Fruit fly (Drosophila melanogaster) whole organism, embryonic: Measurements from ENCODE around the gene cni.
A peak's percentile ranks its signal among the peaks of the same experiment; 100 is the strongest.

Experiments used
- Asciz ChIP-seq: fragments of 200-800 bp; sonication (Bioruptor generic); optimal IDR thresholded peaks from 2 replicates; lab custom pipeline; 2017; ENCODE audit warnings: missing biosample characterization, mild to moderate bottlenecking, missing genetic modification characterization, missing genetic modification reagents
- CG10267 ChIP-seq: fragments of 200-800 bp; sonication (Bioruptor generic); optimal IDR thresholded peaks from 2 replicates; lab custom pipeline; 2018; ENCODE audit warnings: missing biosample characterization, mild to moderate bottlenecking, missing genetic modification characterization, moderate library complexity
- CG10462 ChIP-seq: fragments of 200-800 bp; sonication (Bioruptor generic); optimal IDR thresholded peaks from 2 replicates; lab custom pipeline; 2016; ENCODE audit warnings: missing biosample characterization, missing genetic modification characterization
- CG10543 ChIP-seq: fragments of 200-800 bp; sonication (Bioruptor generic); optimal IDR thresholded peaks from 3 replicates; lab custom pipeline; 2017; ENCODE audit warnings: missing biosample characterization, mild to moderate bottlenecking, missing genetic modification characterization, moderate library complexity
- CG10654 ChIP-seq: fragments of 200-800 bp; sonication (Bioruptor generic); optimal IDR thresholded peaks from 2 replicates; lab custom pipeline; 2016; ENCODE audit warnings: missing biosample characterization, missing genetic modification characterization
- CG10979 ChIP-seq: fragments of 200-800 bp; sonication (Bioruptor generic); optimal IDR thresholded peaks from 2 replicates; lab custom pipeline; 2018; ENCODE audit warnings: missing biosample characterization, mild to moderate bottlenecking, missing genetic modification characterization, moderate library complexity
- CG11695 ChIP-seq: fragments of 200-800 bp; sonication (Bioruptor generic); IDR thresholded peaks from 3 replicates; pipeline ENCODE4 v1.3.6; 2022; ENCODE audit warnings: missing biosample characterization, missing genetic modification characterization
- CG12299 ChIP-seq: fragments of 200-800 bp; sonication (Bioruptor generic); optimal IDR thresholded peaks from 2 replicates; lab custom pipeline; 2018; ENCODE audit warnings: missing biosample characterization, mild to moderate bottlenecking, missing genetic modification characterization
- CG12391 ChIP-seq: fragments of 200-800 bp; sonication (Bioruptor generic); optimal IDR thresholded peaks from 3 replicates; lab custom pipeline; 2018; ENCODE audit warnings: missing biosample characterization, mild to moderate bottlenecking, missing genetic modification characterization, moderate library complexity
- CG13123 ChIP-seq: fragments of 200-800 bp; sonication (Bioruptor generic); optimal IDR thresholded peaks from 2 replicates; lab custom pipeline; 2016; ENCODE audit warnings: missing biosample characterization, missing genetic modification characterization
- CG13624 ChIP-seq: fragments of 200-800 bp; sonication (Bioruptor generic); optimal IDR thresholded peaks from 2 replicates; lab custom pipeline; 2016; ENCODE audit warnings: missing biosample characterization, missing genetic modification characterization
- CG14965 ChIP-seq: fragments of 200-800 bp; sonication (Bioruptor generic); optimal IDR thresholded peaks from 2 replicates; lab custom pipeline; 2016; ENCODE audit warnings: missing biosample characterization, missing genetic modification characterization, borderline replicate concordance
- CG17568 ChIP-seq: fragments of 200-800 bp; sonication (Bioruptor generic); optimal IDR thresholded peaks from 2 replicates; lab custom pipeline; 2018; ENCODE audit warnings: missing biosample characterization, mild to moderate bottlenecking, missing genetic modification characterization, moderate library complexity
- CG18764 ChIP-seq: fragments of 200-800 bp; sonication (Bioruptor generic); optimal IDR thresholded peaks from 3 replicates; lab custom pipeline; 2016; ENCODE audit warnings: missing biosample characterization, missing genetic modification characterization
- CG30020 ChIP-seq: fragments of 200-800 bp; optimal IDR thresholded peaks from 2 replicates; lab custom pipeline; 2019; ENCODE audit warnings: missing biosample characterization, mild to moderate bottlenecking, missing genetic modification characterization, moderate library complexity
- CG31224 ChIP-seq: fragments of 200-800 bp; sonication (Bioruptor generic); IDR thresholded peaks from 2 replicates; pipeline ENCODE4 v1.3.6; 2022; ENCODE audit warnings: missing biosample characterization, missing genetic modification characterization
- CG31365 ChIP-seq: fragments of 200-800 bp; sonication (Bioruptor generic); optimal IDR thresholded peaks from 2 replicates; lab custom pipeline; 2018; ENCODE audit warnings: missing biosample characterization, mild to moderate bottlenecking, missing genetic modification characterization
- CG3407 ChIP-seq: fragments of 200-800 bp; sonication (Bioruptor generic); optimal IDR thresholded peaks from 2 replicates; lab custom pipeline; 2018; ENCODE audit warnings: missing biosample characterization, mild to moderate bottlenecking, missing genetic modification characterization
- CG34224 ChIP-seq: fragments of 200-800 bp; sonication (Bioruptor generic); IDR thresholded peaks from 3 replicates; pipeline ENCODE4 v1.3.6; 2022; ENCODE audit warnings: missing biosample characterization, missing genetic modification characterization; ENCODE audit not compliant: partially characterized antibody
- CG3838 ChIP-seq: fragments of 200-800 bp; sonication (Bioruptor generic); optimal IDR thresholded peaks from 3 replicates; lab custom pipeline; 2016; ENCODE audit warnings: missing biosample characterization, missing genetic modification characterization
- CG3995 ChIP-seq: fragments of 200-800 bp; sonication (Bioruptor generic); optimal IDR thresholded peaks from 3 replicates; lab custom pipeline; 2016; ENCODE audit warnings: missing biosample characterization, missing genetic modification characterization
- CG42726 ChIP-seq: fragments of 200-800 bp; sonication (Bioruptor generic); IDR thresholded peaks from 2 replicates; pipeline ENCODE4 v1.3.6; 2022; ENCODE audit warnings: missing biosample characterization, missing genetic modification characterization; ENCODE audit not compliant: partially characterized antibody
- CG4404 ChIP-seq: fragments of 200-800 bp; sonication (Bioruptor generic); IDR thresholded peaks from 2 replicates; pipeline ENCODE4 v1.3.6; 2022; ENCODE audit warnings: missing biosample characterization, missing genetic modification characterization
- CG7928 ChIP-seq: fragments of 200-800 bp; sonication (Bioruptor generic); optimal IDR thresholded peaks from 2 replicates; lab custom pipeline; 2017; ENCODE audit warnings: missing biosample characterization, mild to moderate bottlenecking, missing genetic modification characterization
- CG9876 ChIP-seq: fragments of 200-800 bp; sonication (Bioruptor generic); optimal IDR thresholded peaks from 2 replicates; lab custom pipeline; 2016; ENCODE audit warnings: missing biosample characterization, missing genetic modification characterization
- CrebB ChIP-seq: fragments of 200-800 bp; sonication (Bioruptor generic); optimal IDR thresholded peaks from 3 replicates; lab custom pipeline; 2018; ENCODE audit warnings: missing biosample characterization, mild to moderate bottlenecking, missing genetic modification characterization
- D19A ChIP-seq: fragments of 200-800 bp; optimal IDR thresholded peaks from 3 replicates; lab custom pipeline; 2019; ENCODE audit warnings: missing biosample characterization, mild to moderate bottlenecking, missing genetic modification characterization, moderate library complexity
- Doc2 ChIP-seq: fragments of 200-800 bp; sonication (Bioruptor generic); IDR thresholded peaks from 2 replicates; pipeline ENCODE4 v1.3.6; 2022; ENCODE audit warnings: missing biosample characterization, missing genetic modification characterization
- Fer3 ChIP-seq: fragments of 200-800 bp; sonication (Bioruptor generic); optimal IDR thresholded peaks from 2 replicates; lab custom pipeline; 2018; ENCODE audit warnings: missing biosample characterization, mild to moderate bottlenecking, missing genetic modification characterization, moderate library complexity
- HmgD ChIP-seq: fragments of 200-800 bp; sonication (Bioruptor generic); optimal IDR thresholded peaks from 3 replicates; lab custom pipeline; 2016; ENCODE audit warnings: missing biosample characterization, missing genetic modification characterization
- Hr78 ChIP-seq, 2 experiments: fragments of 200-800 bp in 1 of 2; fragments of >200 bp in 1 of 2; sonication (Bioruptor generic) in 1 of 2; optimal IDR thresholded peaks; 2 replicates each; lab custom pipeline; 2017 to 2019; ENCODE audit warnings: missing biosample characterization in 2 of 2, missing genetic modification characterization in 2 of 2, mild to moderate bottlenecking in 1 of 2, moderate library complexity in 1 of 2
- MBD-R2 ChIP-seq: fragments of 200-800 bp; sonication (Bioruptor generic); IDR thresholded peaks from 2 replicates; pipeline ENCODE4 v1.3.6; 2022; ENCODE audit warnings: missing biosample characterization, missing genetic modification characterization
- MESR4 ChIP-seq: fragments of 200-800 bp; sonication (Bioruptor generic); optimal IDR thresholded peaks from 2 replicates; lab custom pipeline; 2018; ENCODE audit warnings: missing biosample characterization, mild to moderate bottlenecking, missing genetic modification characterization, moderate library complexity
- Nf-YA ChIP-seq: fragments of 200-800 bp; sonication (Bioruptor generic); IDR thresholded peaks from 2 replicates; pipeline ENCODE4 v1.3.6; 2022; ENCODE audit warnings: missing biosample characterization, missing genetic modification characterization
- Oaz ChIP-seq: fragments of 200-800 bp; sonication (Bioruptor generic); IDR thresholded peaks from 2 replicates; pipeline ENCODE4 v1.3.6; 2022; ENCODE audit warnings: missing biosample characterization, missing genetic modification characterization
- Sox100B ChIP-seq: fragments of 200-800 bp; sonication (Bioruptor generic); optimal IDR thresholded peaks from 3 replicates; lab custom pipeline; 2018; ENCODE audit warnings: missing biosample characterization, mild to moderate bottlenecking, missing genetic modification characterization
- Xbp1 ChIP-seq: fragments of 200-800 bp; sonication (Bioruptor generic); optimal IDR thresholded peaks from 3 replicates; lab custom pipeline; 2016; ENCODE audit warnings: missing biosample characterization, mild to moderate bottlenecking, missing genetic modification characterization
- ato ChIP-seq: fragments of 200-800 bp; sonication (Bioruptor generic); IDR thresholded peaks from 2 replicates; pipeline ENCODE4 v1.3.6; 2022; ENCODE audit warnings: missing biosample characterization, missing genetic modification characterization; ENCODE audit not compliant: partially characterized antibody
- corto ChIP-seq: fragments of 200-800 bp; sonication (Bioruptor generic); optimal IDR thresholded peaks from 2 replicates; lab custom pipeline; 2016; ENCODE audit warnings: missing biosample characterization, mild to moderate bottlenecking, missing genetic modification characterization, moderate library complexity
- cwo ChIP-seq: fragments of 200-800 bp; sonication (Bioruptor generic); optimal IDR thresholded peaks from 3 replicates; lab custom pipeline; 2017; ENCODE audit warnings: missing biosample characterization, missing genetic modification characterization, mild to moderate bottlenecking, moderate library complexity, missing genetic modification reagents
- gce ChIP-seq: fragments of 200-800 bp; sonication (Bioruptor generic); IDR thresholded peaks from 3 replicates; pipeline ENCODE4 v1.3.6; 2022; ENCODE audit warnings: missing biosample characterization, missing genetic modification characterization
- lmd ChIP-seq: fragments of 200-800 bp; sonication (Bioruptor generic); IDR thresholded peaks from 2 replicates; pipeline ENCODE4 v1.3.6; 2022; ENCODE audit warnings: missing biosample characterization, missing genetic modification characterization
- lola ChIP-seq, 3 experiments: fragments of >200 bp in 2 of 3; fragments of 200-800 bp in 1 of 3; sonication (Bioruptor generic) in 1 of 3; optimal IDR thresholded peaks; 2 replicates each; lab custom pipeline; 2017 to 2019; ENCODE audit warnings: missing biosample characterization in 3 of 3, missing genetic modification characterization in 3 of 3, mild to moderate bottlenecking in 1 of 3, moderate library complexity in 1 of 3
- oc ChIP-seq: fragments of 200-800 bp; sonication (Bioruptor generic); optimal IDR thresholded peaks from 2 replicates; lab custom pipeline; 2018; ENCODE audit warnings: missing biosample characterization, mild to moderate bottlenecking, missing genetic modification characterization, moderate library complexity
- org-1 ChIP-seq: fragments of 200-800 bp; sonication (Bioruptor generic); optimal IDR thresholded peaks from 2 replicates; lab custom pipeline; 2017; ENCODE audit warnings: missing biosample characterization, missing genetic modification characterization
- pzg ChIP-seq: fragments of 200-800 bp; sonication (Bioruptor generic); optimal IDR thresholded peaks from 3 replicates; lab custom pipeline; 2018; ENCODE audit warnings: missing biosample characterization, mild to moderate bottlenecking, missing genetic modification characterization, moderate library complexity
- sens-2 ChIP-seq: fragments of 200-800 bp; sonication (Bioruptor generic); IDR thresholded peaks from 2 replicates; pipeline ENCODE4 v1.3.6; 2022; ENCODE audit warnings: missing biosample characterization, missing genetic modification characterization
- slbo ChIP-seq: fragments of 200-800 bp; sonication (Bioruptor generic); IDR thresholded peaks from 2 replicates; pipeline ENCODE4 v1.3.6; 2022; ENCODE audit warnings: missing biosample characterization, missing genetic modification characterization
- sug ChIP-seq: fragments of 200-800 bp; optimal IDR thresholded peaks from 2 replicates; lab custom pipeline; 2019; ENCODE audit warnings: missing biosample characterization, mild to moderate bottlenecking, missing genetic modification characterization, moderate library complexity
- zfh1 ChIP-seq: fragments of 200-800 bp; sonication (Bioruptor generic); IDR thresholded peaks from 3 replicates; pipeline ENCODE4 v1.3.6; 2022; ENCODE audit warnings: missing biosample characterization, missing genetic modification characterization

The cni gene

DNA sequence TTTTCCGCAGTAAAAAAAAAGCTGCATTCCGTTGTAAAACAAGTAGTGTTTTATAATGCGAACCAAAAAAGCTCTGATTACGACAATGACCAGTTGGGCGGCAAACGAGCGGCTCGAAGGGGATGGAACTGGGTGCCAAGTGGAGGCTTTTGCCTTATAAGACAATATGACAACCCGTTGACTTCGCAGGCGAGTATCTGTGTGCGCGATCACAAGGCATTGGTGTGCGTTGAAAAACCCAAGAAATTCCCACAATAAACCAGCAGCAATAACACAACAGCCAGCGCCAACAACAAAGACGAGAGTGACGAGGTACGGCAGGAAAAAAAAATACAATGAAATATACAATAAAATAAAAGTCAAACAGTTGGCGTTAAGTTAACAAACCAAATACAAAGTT, 4.5 kb upstream of the cni start (continued):
- TF ChIP-seq Xbp1 (no peak), cwo (GFP tag; lab: Kevin White, UChicago) (peak; percentile 27), CG10543 (GFP tag; lab: Kevin White, UChicago) (peak; percentile 82), HmgD (GFP tag; lab: Kevin White, UChicago) (no peak), pzg (GFP tag; lab: Kevin White, UChicago) (peak; percentile 0), slbo (GFP tag; lab: Robert Waterston, UW) (peak; percentile 30; the same call in 1 of the 2 replicates), gce (no peak), oc (tag; lab: Kevin White, UChicago) (peak; percentile 16), CG10462 (no peak), org-1 (no peak), lola (GFP tag; optimal IDR thresholded peaks at IDR 0.05; lab: Kevin White, UChicago) (no peak), CG12299 (peak; percentile 0), Asciz (GFP tag; lab: Kevin White, UChicago) (no peak), Hr78 (GFP tag; optimal IDR thresholded peaks at IDR 0.05; lab: Kevin White, UChicago) (no peak), CG31365 (tag; lab: Kevin White, UChicago) (no peak), CG3838 (GFP tag; lab: Kevin White, UChicago) (no peak), sens-2 (no peak), CG30020 (no peak), CG3995 (no peak), CG14965 (no peak), CG13123 (no peak), corto (GFP tag; lab: Kevin White, UChicago) (peak; percentile 19), CG7928 (GFP tag; lab: Kevin White, UChicago) (no peak), CG10979 (no peak), Doc2 (GFP tag; lab: Robert Waterston, UW) (no peak), CrebB (peak; percentile 65), MESR4 (GFP tag; lab: Kevin White, UChicago) (no peak), sug (tag; lab: Kevin White, UChicago) (peak; percentile 81), CG34224 (GFP tag; lab: Robert Waterston, UW) (peak; percentile 41; the same call in 2 of the 3 replicates), CG17568 (GFP tag; lab: Kevin White, UChicago) (no peak), CG11695 (GFP tag; lab: Robert Waterston, UW) (no peak), CG10267 (tag; lab: Kevin White, UChicago) (no peak)
- TF ChIP-seq, all 482 proteins: peak for 72

DNA sequence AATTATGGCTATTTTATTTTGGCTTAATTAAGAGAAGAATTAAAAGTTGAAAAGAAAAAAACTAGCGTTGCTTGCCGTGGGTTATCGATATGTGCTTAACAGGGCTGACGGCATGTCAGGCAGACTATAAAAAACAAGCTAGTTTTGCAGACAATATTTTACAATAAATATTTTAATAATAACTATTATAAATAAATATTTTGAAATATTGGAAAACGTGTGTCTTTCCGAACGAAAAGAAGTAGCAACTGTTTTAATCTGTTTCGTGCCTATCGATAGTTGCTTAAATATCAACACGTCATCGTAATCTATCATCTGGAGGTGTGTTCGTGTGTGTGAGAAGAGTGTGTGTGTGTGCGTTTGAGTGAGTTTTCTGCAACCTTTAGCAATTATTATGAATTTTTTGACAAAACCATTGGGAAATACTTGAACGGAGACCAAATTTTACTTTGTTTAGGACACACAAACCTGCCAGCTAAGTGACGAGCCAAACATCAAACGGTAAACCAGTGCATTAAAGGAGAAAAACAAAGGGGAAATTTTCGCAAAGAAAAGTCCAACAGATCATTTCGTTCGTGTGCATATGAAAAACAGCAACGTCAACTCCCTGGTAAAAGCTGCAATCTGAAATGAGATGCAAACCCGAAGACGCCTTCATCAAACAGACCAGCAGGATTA, 3.4 kb downstream of the cni start, which contains the start of the genes CG5861 and Syx5:
Gene CG5861 (minus strand): TSS at position 273 of the 678 bp plus-strand sequence.
Gene Syx5 (plus strand): TSS at position 321 of the 678 bp plus-strand sequence.
- TF ChIP-seq CG9876 (no peak), ato (peak; percentile 78; the same call in 1 of the 2 replicates), zfh1 (peak; percentile 67; the same call in 1 of the 3 replicates), CG42726 (GFP tag; lab: Robert Waterston, UW) (peak; percentile 69; the same call in 1 of the 2 replicates), MESR4 (GFP tag; lab: Kevin White, UChicago) (peak; percentile 66), CG10654 (GFP tag; lab: Kevin White, UChicago) (peak; percentile 44), CG31224 (GFP tag; lab: Robert Waterston, UW) (peak; percentile 39; the same call in 1 of the 2 replicates), CG13624 (GFP tag; lab: Kevin White, UChicago) (no peak), Nf-YA (no peak), Fer3 (tag; lab: Kevin White, UChicago) (peak; percentile 60), Oaz (GFP tag; lab: Robert Waterston, UW) (no peak), CG12391 (tag; lab: Kevin White, UChicago) (peak; percentile 82), MBD-R2 (GFP tag; lab: Robert Waterston, UW) (peak; percentile 87), CG4404 (GFP tag; lab: Robert Waterston, UW) (0 out of 2 replicates have a peak, but pooled peaks have one; percentile 25), D19A (tag; lab: Kevin White, UChicago) (peak; percentile 46), CG18764 (GFP tag; lab: Kevin White, UChicago) (peak; percentile 29), slbo (GFP tag; lab: Robert Waterston, UW) (peak; percentile 80), CG3407 (peak; percentile 30), lmd (GFP tag; lab: Robert Waterston, UW) (peak; percentile 52; the same call in 1 of the 2 replicates), Sox100B (GFP tag; lab: Kevin White, UChicago) (peak; percentile 53)
